Worm (Caenorhabditis elegans) whole organism, mixed stage, embryonic: ENCODE results near the gene rabr-3.

Source experiments
- M03D4.4 ChIP-seq: sonication (generic microtip); optimal IDR thresholded peaks from 2 replicates; lab custom pipeline; 2017; ENCODE audit warnings: mild to moderate bottlenecking, missing genetic modification characterization, missing compliant biosample characterization
- bed-3 ChIP-seq: fragments of 200-800 bp; sonication (Bioruptor generic); optimal IDR thresholded peaks from 3 replicates; lab custom pipeline; 2018; ENCODE audit warnings: mild to moderate bottlenecking, missing genetic modification characterization, moderate library complexity, missing compliant biosample characterization
- blmp-1 ChIP-seq: fragments of 150-350 bp; optimal IDR thresholded peaks from 2 replicates; lab custom pipeline; 2014; ENCODE audit warnings: missing biosample characterization, missing genetic modification characterization
- ceh-39 ChIP-seq: fragments of 150-350 bp; optimal IDR thresholded peaks from 2 replicates; lab custom pipeline; 2014; ENCODE audit warnings: missing biosample characterization, missing genetic modification characterization
- ceh-43 ChIP-seq: fragments of 200-800 bp; sonication (Bioruptor generic); optimal IDR thresholded peaks from 2 replicates; lab custom pipeline; 2018; ENCODE audit warnings: mild to moderate bottlenecking, missing genetic modification characterization, moderate library complexity, missing compliant biosample characterization
- ceh-83 ChIP-seq: fragments of 200-800 bp; sonication (Bioruptor generic); optimal IDR thresholded peaks from 2 replicates; lab custom pipeline; 2018; ENCODE audit warnings: mild to moderate bottlenecking, missing genetic modification characterization, missing compliant biosample characterization
- ces-1 ChIP-seq: fragments of 150-350 bp; optimal IDR thresholded peaks from 2 replicates; lab custom pipeline; 2014; ENCODE audit warnings: missing biosample characterization, missing genetic modification reagents, missing genetic modification characterization
- cnd-1 ChIP-seq: fragments of 200-800 bp; sonication (Bioruptor generic); optimal IDR thresholded peaks from 2 replicates; lab custom pipeline; 2018; ENCODE audit warnings: mild to moderate bottlenecking, missing genetic modification characterization, missing compliant biosample characterization
- drap-1 ChIP-seq: fragments of 200-800 bp; sonication (Bioruptor generic); optimal IDR thresholded peaks from 3 replicates; lab custom pipeline; 2018; ENCODE audit warnings: mild to moderate bottlenecking, missing genetic modification characterization, missing compliant biosample characterization
- elt-3 ChIP-seq: fragments of 150-350 bp; optimal IDR thresholded peaks from 2 replicates; lab custom pipeline; 2014; ENCODE audit warnings: missing biosample characterization, missing genetic modification characterization
- flh-1 ChIP-seq: fragments of 200-800 bp; sonication (Bioruptor generic); optimal IDR thresholded peaks from 2 replicates; lab custom pipeline; 2018; ENCODE audit warnings: mild to moderate bottlenecking, missing genetic modification characterization, moderate library complexity, missing compliant biosample characterization
- ham-2 ChIP-seq: fragments of 200-800 bp; sonication (Bioruptor generic); optimal IDR thresholded peaks from 2 replicates; lab custom pipeline; 2018; ENCODE audit warnings: mild to moderate bottlenecking, missing genetic modification characterization, missing compliant biosample characterization
- hlh-1 ChIP-seq: fragments of 150-350 bp; optimal IDR thresholded peaks from 2 replicates; lab custom pipeline; 2014; ENCODE audit warnings: missing biosample characterization, missing genetic modification reagents, missing genetic modification characterization
- lin-13 ChIP-seq: fragments of 150-350 bp; optimal IDR thresholded peaks from 2 replicates; lab custom pipeline; 2014; ENCODE audit warnings: missing biosample characterization, missing genetic modification characterization
- lin-32 ChIP-seq: fragments of 200-800 bp; sonication (Bioruptor generic); optimal IDR thresholded peaks from 2 replicates; lab custom pipeline; 2018; ENCODE audit warnings: mild to moderate bottlenecking, missing genetic modification characterization, missing compliant biosample characterization
- lsy-2 ChIP-seq: fragments of 150-350 bp; optimal IDR thresholded peaks from 2 replicates; lab custom pipeline; 2014; ENCODE audit warnings: missing biosample characterization, missing genetic modification characterization
- mab-5 ChIP-seq: fragments of 150-350 bp; optimal IDR thresholded peaks from 2 replicates; lab custom pipeline; 2014; ENCODE audit warnings: missing biosample characterization, missing genetic modification characterization
- mep-1 ChIP-seq: fragments of 150-350 bp; optimal IDR thresholded peaks from 2 replicates; lab custom pipeline; 2017; ENCODE audit warnings: missing biosample characterization, missing genetic modification reagents, missing genetic modification characterization, inconsistent platforms
- mls-2 ChIP-seq: sonication (generic microtip); optimal IDR thresholded peaks from 2 replicates; lab custom pipeline; 2016; ENCODE audit warnings: mild to moderate bottlenecking, missing genetic modification characterization, moderate library complexity, missing compliant biosample characterization
- nhr-12 ChIP-seq: fragments of 150-350 bp; optimal IDR thresholded peaks from 2 replicates; lab custom pipeline; 2014; ENCODE audit warnings: missing biosample characterization, missing genetic modification characterization
- nhr-2 ChIP-seq: fragments of 150-350 bp; optimal IDR thresholded peaks from 2 replicates; lab custom pipeline; 2014; ENCODE audit warnings: missing biosample characterization, missing genetic modification characterization
- nhr-28 ChIP-seq: fragments of 150-350 bp; optimal IDR thresholded peaks from 2 replicates; lab custom pipeline; 2014; ENCODE audit warnings: missing biosample characterization, missing genetic modification characterization
- nhr-76 ChIP-seq: sonication (generic microtip); optimal IDR thresholded peaks from 2 replicates; lab custom pipeline; 2017; ENCODE audit warnings: missing biosample characterization, missing genetic modification characterization
- pha-4 ChIP-seq: fragments of 150-350 bp; optimal IDR thresholded peaks from 2 replicates; lab custom pipeline; 2018; ENCODE audit warnings: missing biosample characterization, missing genetic modification reagents, missing genetic modification characterization
- sem-2 ChIP-seq: fragments of 200-800 bp; sonication (Bioruptor generic); optimal IDR thresholded peaks from 2 replicates; lab custom pipeline; 2018; ENCODE audit warnings: mild to moderate bottlenecking, missing genetic modification characterization, missing compliant biosample characterization
- snpc-4 ChIP-seq: fragments of 150-350 bp; optimal IDR thresholded peaks from 2 replicates; lab custom pipeline; 2014; ENCODE audit warnings: missing biosample characterization, missing genetic modification characterization
- sptf-1 ChIP-seq: sonication (generic microtip); optimal IDR thresholded peaks from 2 replicates; lab custom pipeline; 2017; ENCODE audit warnings: mild to moderate bottlenecking, missing genetic modification characterization, moderate library complexity, missing compliant biosample characterization
- tbx-8 ChIP-seq: fragments of 200-800 bp; sonication (Bioruptor generic); optimal IDR thresholded peaks from 2 replicates; lab custom pipeline; 2018; ENCODE audit warnings: mild to moderate bottlenecking, missing genetic modification characterization, moderate library complexity, missing compliant biosample characterization
- unc-120 ChIP-seq: sonication (generic microtip); optimal IDR thresholded peaks from 2 replicates; lab custom pipeline; 2017; ENCODE audit warnings: missing genetic modification characterization, missing compliant biosample characterization; ENCODE audit not compliant: poor library complexity, severe bottlenecking
- unc-39 ChIP-seq: fragments of 150-350 bp; optimal IDR thresholded peaks from 2 replicates; lab custom pipeline; 2014; ENCODE audit warnings: missing biosample characterization, missing genetic modification characterization
- unc-62 ChIP-seq: fragments of 150-350 bp; optimal IDR thresholded peaks from 2 replicates; lab custom pipeline; 2014; ENCODE audit warnings: missing biosample characterization, missing genetic modification reagents, missing genetic modification characterization
- ztf-11 ChIP-seq: fragments of 150-350 bp; optimal IDR thresholded peaks from 2 replicates; lab custom pipeline; 2014; ENCODE audit warnings: missing biosample characterization, missing genetic modification characterization

Gene rabr-3

ce11 chrV:16182110-16182509 lies 13.4 kb upstream of the rabr-3 start, which contains the start of gene srz-13:
Gene srz-13 (plus strand): TSS chrV:16182410.
- TF ChIP-seq nhr-12 (tag; lab: Kevin White, UChicago) (no peak), mls-2 (no peak), unc-120 (tag; lab: Kevin White, UChicago) (no peak), nhr-28 (tag; lab: Kevin White, UChicago) (no peak), M03D4.4 (tag; lab: Kevin White, UChicago) (no peak), ham-2 (GFP tag; lab: Kevin White, UChicago) (no peak), lin-32 (GFP tag; lab: Kevin White, UChicago) (no peak), sem-2 (GFP tag; lab: Kevin White, UChicago) (no peak), unc-62 (GFP tag; lab: Kevin White, UChicago) (no peak), elt-3 (no peak), unc-39 (no peak), mep-1 (tag; lab: Kevin White, UChicago) (no peak), mab-5 (tag; lab: Kevin White, UChicago) (no peak)

- TF ChIP-seq drap-1 (GFP tag; lab: Kevin White, UChicago) = no peak
- no peak for TF ChIP-seq nhr-12 (tag; lab: Kevin White, UChicago)
- no peak for TF ChIP-seq ceh-39 (tag; lab: Kevin White, UChicago)
- TF ChIP-seq bed-3 (GFP tag; lab: Kevin White, UChicago) = no peak
- no peak for TF ChIP-seq sptf-1 (tag; lab: Kevin White, UChicago)
- TF ChIP-seq mls-2 = no peak
- TF ChIP-seq lin-13 = no peak
- no peak for TF ChIP-seq nhr-2 (tag; lab: Kevin White, UChicago)
- no peak for TF ChIP-seq ceh-83 (GFP tag; lab: Kevin White, UChicago)
- no peak for TF ChIP-seq flh-1 (GFP tag; lab: Kevin White, UChicago)
Measured at ce11 chrV:16182918-16183317, 12.6 kb upstream of the rabr-3 start, which contains the start of gene srh-277. Gene srh-277 (plus strand): TSS chrV:16183218.

- TF ChIP-seq blmp-1 (tag; lab: Kevin White, UChicago) (no peak), lsy-2 (tag; lab: Kevin White, UChicago) (no peak), nhr-28 (tag; lab: Kevin White, UChicago) (no peak), sptf-1 (tag; lab: Kevin White, UChicago) (no peak), tbx-8 (no peak), lin-13 (no peak), unc-39 (no peak), nhr-2 (tag; lab: Kevin White, UChicago) (no peak), hlh-1 (no peak)
- TF ChIP-seq, all 35 proteins: peak for 0
Measured at ce11 chrV:16183357-16183756, 12.1 kb upstream of the rabr-3 start, which contains the start of gene srz-14. Gene srz-14 (plus strand): TSS chrV:16183657.

- TF ChIP-seq snpc-4 (tag; lab: Kevin White, UChicago) = no peak
- no peak for TF ChIP-seq sptf-1 (tag; lab: Kevin White, UChicago)
- no peak for TF ChIP-seq unc-39
- TF ChIP-seq mep-1 (tag; lab: Kevin White, UChicago) = no peak
- no peak for TF ChIP-seq ceh-43 (GFP tag; lab: Kevin White, UChicago)
- TF ChIP-seq nhr-28 (tag; lab: Kevin White, UChicago) = no peak
- TF ChIP-seq ceh-83 (GFP tag; lab: Kevin White, UChicago) = no peak
- no peak for TF ChIP-seq cnd-1
- no peak for TF ChIP-seq ceh-39 (tag; lab: Kevin White, UChicago)
- TF ChIP-seq elt-3 = no peak
- no peak for TF ChIP-seq sem-2 (GFP tag; lab: Kevin White, UChicago)
- TF ChIP-seq tbx-8 = no peak
- TF ChIP-seq unc-120 (tag; lab: Kevin White, UChicago) = no peak
- TF ChIP-seq blmp-1 (tag; lab: Kevin White, UChicago) = no peak
- no peak for TF ChIP-seq pha-4 (tag; lab: Kevin White, UChicago)
- TF ChIP-seq nhr-76 (tag; lab: Kevin White, UChicago) = no peak
- TF ChIP-seq ztf-11 (tag; lab: Kevin White, UChicago) = no peak
- TF ChIP-seq nhr-12 (tag; lab: Kevin White, UChicago) = no peak
- TF ChIP-seq flh-1 (GFP tag; lab: Kevin White, UChicago) = no peak
- no peak for TF ChIP-seq ces-1 (GFP tag; lab: Kevin White, UChicago)
Measured at ce11 chrV:16190485-16190884, 5.0 kb upstream of the rabr-3 start, which contains the start of gene srh-281. Gene srh-281 (plus strand): TSS chrV:16190785.
